Fruit fly (Drosophila melanogaster): ENCODE data around the gene CG18266.

CG18266 gene

DNA sequence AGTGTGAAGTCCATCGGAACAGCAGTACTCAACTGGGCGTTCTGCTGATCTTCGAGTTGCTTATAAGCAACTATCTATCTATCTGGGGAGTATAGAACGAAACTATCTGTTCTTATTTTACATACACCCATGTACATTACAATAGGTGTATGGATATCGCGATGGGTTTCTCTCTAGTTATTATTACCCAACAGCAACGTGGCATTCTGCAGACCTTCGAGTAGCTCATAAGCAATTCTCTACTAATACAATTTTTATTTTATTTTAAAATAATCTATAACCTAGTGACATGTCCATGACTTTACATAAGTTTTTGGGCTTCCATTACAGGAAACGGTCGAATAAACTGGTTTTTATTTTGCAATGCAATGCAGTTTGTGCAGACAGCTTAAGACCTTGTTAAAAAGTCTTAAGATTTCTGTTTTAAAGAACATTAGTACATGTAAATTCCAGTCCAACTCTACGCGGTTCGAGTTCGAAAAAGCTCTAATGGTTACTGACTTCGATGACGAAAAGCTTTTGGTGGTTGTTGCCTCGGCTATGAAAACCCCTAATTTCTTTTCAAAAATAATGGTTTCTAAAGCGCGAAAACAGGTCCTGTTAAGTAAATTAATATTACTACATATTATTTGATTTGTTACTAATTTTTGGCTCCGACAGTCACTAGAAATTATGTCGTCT, 27.2 kb downstream of the CG18266 start, which contains the start of gene Cyp6a16 (continued):
- TF ChIP-seq CG1621 (tag; optimal IDR thresholded peaks at IDR 0.05), result peak; percentile 60
- peak; percentile 89 for TF ChIP-seq Eip78C (GFP tag)
- peak; percentile 66 for TF ChIP-seq spab (GFP tag; optimal IDR thresholded peaks at IDR 0.05)
- TF ChIP-seq Sox15 (GFP tag; optimal IDR thresholded peaks at IDR 0.05), result no peak
- no peak for TF ChIP-seq CG16779 (tag; optimal IDR thresholded peaks at IDR 0.05)
- TF ChIP-seq fkh (GFP tag; optimal IDR thresholded peaks at IDR 0.05), result no peak
- no peak for TF ChIP-seq Eip93F (GFP tag; optimal IDR thresholded peaks at IDR 0.05)
- peak; percentile 81 for TF ChIP-seq CG15336 (GFP tag; IDR thresholded peaks at IDR 0.05)
- TF ChIP-seq Gug (GFP tag; IDR thresholded peaks at IDR 0.05), result peak; percentile 61
